Fruit fly (Drosophila melanogaster): ENCODE measurements around the gene CG42815.

- no peak for TF ChIP-seq CG14655 (GFP tag; optimal IDR thresholded peaks at IDR 0.05)
- TF ChIP-seq CG13204 (GFP tag; optimal IDR thresholded peaks at IDR 0.05) = no peak
- TF ChIP-seq CG10348 (GFP tag; IDR thresholded peaks at IDR 0.05) = no peak
- TF ChIP-seq Pif1B (GFP tag; optimal IDR thresholded peaks at IDR 0.05) = no peak
Measured at dm6 chr3L:17763987-17764386, 27.3 kb downstream of the CG42815 start, which contains the start of the genes Adgf-A and Adgf-A2.
